Fruit fly (Drosophila melanogaster): ENCODE results near the gene mRpL38.

The mRpL38 gene

dm6 chrX:14208426-14209208 lies 17.5 kb upstream of the mRpL38 start (continued):
- TF ChIP-seq CG42726 (GFP tag; IDR thresholded peaks at IDR 0.05; ENCODE audit: partially characterized antibody) (no peak), repo (GFP tag; optimal IDR thresholded peaks at IDR 0.05) (no peak), Trl (optimal IDR thresholded peaks at IDR 0.05) (peak; percentile 16 to 22), Trl (GFP tag; optimal IDR thresholded peaks at IDR 0.05) (peak; percentile 20), CG10147 (GFP tag; optimal IDR thresholded peaks at IDR 0.05) (peak; percentile 56), trem (tag; optimal IDR thresholded peaks at IDR 0.05) (peak; percentile 47), CG12942 (GFP tag; optimal IDR thresholded peaks at IDR 0.05) (no peak), CG7963 (GFP tag; IDR thresholded peaks at IDR 0.05; ENCODE audit: partially characterized antibody) (no peak), ems (GFP tag; optimal IDR thresholded peaks at IDR 0.05) (peak; percentile 47), E2f2 (GFP tag; IDR thresholded peaks at IDR 0.05) (peak; percentile 51), MBD-R2 (GFP tag; IDR thresholded peaks at IDR 0.05) (0 out of 2 replicates have a peak, but pooled peaks have one; percentile 22), CG2116 (GFP tag; optimal IDR thresholded peaks at IDR 0.05) (peak; percentile 10), ci (GFP tag; IDR thresholded peaks at IDR 0.05) (peak; percentile 90), pb (GFP tag; optimal IDR thresholded peaks at IDR 0.05) (no peak), insv (GFP tag; optimal IDR thresholded peaks at IDR 0.05) (no peak), CG12219 (GFP tag; optimal IDR thresholded peaks at IDR 0.05) (peak; percentile 68), Dad (GFP tag; optimal IDR thresholded peaks at IDR 0.05) (peak; percentile 2), CG11723 (GFP tag; optimal IDR thresholded peaks at IDR 0.05) (peak; percentile 42), lab (GFP tag; optimal IDR thresholded peaks at IDR 0.05) (peak; percentile 45), CG14667 (GFP tag; IDR thresholded peaks at IDR 0.05) (no peak), CG10565 (GFP tag; optimal IDR thresholded peaks at IDR 0.05) (no peak), B-H1 (GFP tag; IDR thresholded peaks at IDR 0.05) (peak; percentile 34; the same call in 1 of the 3 replicates), HHEX (GFP tag; optimal IDR thresholded peaks at IDR 0.05) (peak; percentile 48), slp2 (GFP tag; optimal IDR thresholded peaks at IDR 0.05) (peak; percentile 31), ssp (GFP tag; IDR thresholded peaks at IDR 0.05) (0 out of 2 replicates have a peak, but pooled peaks have one; percentile 17), odd (GFP tag; optimal IDR thresholded peaks at IDR 0.05) (peak; percentile 26), wor (GFP tag; IDR thresholded peaks at IDR 0.05) (peak; percentile 39; the same call in 1 of the 2 replicates), Sry-β (GFP tag; optimal IDR thresholded peaks at IDR 0.05) (peak; percentile 9), fd3F (GFP tag; optimal IDR thresholded peaks at IDR 0.05) (no peak), nmo (GFP tag; optimal IDR thresholded peaks at IDR 0.05) (peak; percentile 61), pan (optimal IDR thresholded peaks at IDR 0.05) (no peak), pan (GFP tag; optimal IDR thresholded peaks at IDR 0.05 in 1 of 2, IDR thresholded peaks at IDR 0.05 in 1 of 2) (peak in 1 of 2 experiments; percentile 58), knrl (GFP tag; IDR thresholded peaks at IDR 0.05; ENCODE audit: partially characterized antibody) (no peak), CG12659 (GFP tag; optimal IDR thresholded peaks at IDR 0.05) (peak; percentile 48), chn (GFP tag; optimal IDR thresholded peaks at IDR 0.05) (peak; percentile 30), CG14860 (GFP tag; IDR thresholded peaks at IDR 0.05; ENCODE audit: partially characterized antibody) (no peak), CG15011 (GFP tag; optimal IDR thresholded peaks at IDR 0.05) (peak; percentile 24), CG17359 (tag; optimal IDR thresholded peaks at IDR 0.05) (peak; percentile 82), dmrt99B (tag; optimal IDR thresholded peaks at IDR 0.05) (peak; percentile 74), chm (GFP tag; IDR thresholded peaks at IDR 0.05) (peak; percentile 73), CG15073 (GFP tag; optimal IDR thresholded peaks at IDR 0.05) (no peak), jigr1 (GFP tag; IDR thresholded peaks at IDR 0.05) (no peak), Usf (GFP tag; optimal IDR thresholded peaks at IDR 0.05) (no peak), Spps (tag; optimal IDR thresholded peaks at IDR 0.05) (peak; percentile 63), CG6765 (GFP tag; optimal IDR thresholded peaks at IDR 0.05) (peak; percentile 49), ATbp (GFP tag; optimal IDR thresholded peaks at IDR 0.05) (peak; percentile 68), bcd (GFP tag; optimal IDR thresholded peaks at IDR 0.05) (peak; percentile 50), ato (GFP tag; IDR thresholded peaks at IDR 0.05; ENCODE audit: partially characterized antibody) (no peak), CG8388 (GFP tag; optimal IDR thresholded peaks at IDR 0.05) (peak; percentile 77)

Measured in whole organism, embryonic.